Worm (Caenorhabditis elegans) whole organism, young adult: ENCODE data around the gene fbxa-164.

Source experiments
- F22D6.2 ChIP-seq: sonication (generic microtip); optimal IDR thresholded peaks from 2 replicates; lab custom pipeline; 2016; ENCODE audit warnings: mild to moderate bottlenecking, missing genetic modification characterization, missing compliant biosample characterization
- F39B2.1 ChIP-seq: fragments of 200-800 bp; sonication (Bioruptor generic); IDR thresholded peaks from 2 replicates; pipeline ENCODE4 v1.3.6; 2022; ENCODE audit warnings: missing genetic modification reagents, missing genetic modification characterization, missing compliant biosample characterization
- F49E8.2 ChIP-seq: sonication (generic microtip); optimal IDR thresholded peaks from 3 replicates; lab custom pipeline; 2017; ENCODE audit warnings: missing genetic modification characterization, mild to moderate bottlenecking, missing compliant biosample characterization, antibody characterized with exemption, moderate library complexity; ENCODE audit not compliant: insufficient read depth
- F57A8.1 ChIP-seq: fragments of 200-800 bp; sonication (Bioruptor generic); optimal IDR thresholded peaks from 2 replicates; lab custom pipeline; 2018; ENCODE audit warnings: mild to moderate bottlenecking, missing genetic modification characterization, moderate library complexity, missing compliant biosample characterization
- F57C9.4 ChIP-seq: sonication (generic microtip); optimal IDR thresholded peaks from 2 replicates; lab custom pipeline; 2017; ENCODE audit warnings: mild to moderate bottlenecking, missing genetic modification characterization, missing compliant biosample characterization
- Y95B8A.8 ChIP-seq: fragments of 200-800 bp; sonication (Bioruptor generic); IDR thresholded peaks from 2 replicates; pipeline ENCODE4 v1.3.6; 2022; ENCODE audit warnings: missing genetic modification reagents, missing genetic modification characterization, missing compliant biosample characterization
- bed-1 ChIP-seq: fragments of 200-800 bp; sonication (Bioruptor generic); IDR thresholded peaks from 2 replicates; pipeline ENCODE4 v1.3.6; 2022; ENCODE audit warnings: missing genetic modification reagents, missing genetic modification characterization, missing compliant biosample characterization
- cebp-1 ChIP-seq, 2 experiments: fragments of 200-800 bp in 1 of 2; sonication (Bioruptor generic) in 1 of 2; sonication (generic microtip) in 1 of 2; IDR thresholded peaks in 1 of 2; optimal IDR thresholded peaks in 1 of 2; 2 replicates each; pipeline versions ENCODE4 v1.3.6 to Lab custom; 2017 to 2022; ENCODE audit warnings: missing compliant biosample characterization in 2 of 2, missing genetic modification characterization in 2 of 2, mild to moderate bottlenecking in 1 of 2, missing genetic modification reagents in 1 of 2, moderate library complexity in 1 of 2
- ceh-40 ChIP-seq: fragments of 200-800 bp; sonication (Bioruptor generic); IDR thresholded peaks from 2 replicates; pipeline ENCODE4 v1.3.6; 2022; ENCODE audit warnings: missing genetic modification characterization, missing compliant biosample characterization
- ceh-79 ChIP-seq: sonication (generic microtip); optimal IDR thresholded peaks from 2 replicates; lab custom pipeline; 2017; ENCODE audit warnings: mild to moderate bottlenecking, missing genetic modification characterization, missing compliant biosample characterization
- ceh-91 ChIP-seq: fragments of 200-800 bp; sonication (Bioruptor generic); IDR thresholded peaks from 2 replicates; pipeline ENCODE4 v1.3.6; 2022; ENCODE audit warnings: missing genetic modification reagents, missing genetic modification characterization, missing compliant biosample characterization
- efl-1 ChIP-seq: fragments of 150-350 bp; optimal IDR thresholded peaks from 2 replicates; lab custom pipeline; 2014; ENCODE audit warnings: missing biosample characterization, missing genetic modification reagents, missing genetic modification characterization
- egl-44 ChIP-seq: fragments of 200-800 bp; sonication (Bioruptor generic); IDR thresholded peaks from 2 replicates; pipeline ENCODE4 v1.3.6; 2022; ENCODE audit warnings: missing genetic modification reagents, missing genetic modification characterization, missing compliant biosample characterization
- egrh-3 ChIP-seq: fragments of 200-800 bp; sonication (Bioruptor generic); IDR thresholded peaks from 2 replicates; pipeline ENCODE4 v1.3.6; 2022; ENCODE audit warnings: missing genetic modification reagents, missing genetic modification characterization, missing compliant biosample characterization
- fkh-3 ChIP-seq: sonication (generic microtip); optimal IDR thresholded peaks from 2 replicates; lab custom pipeline; 2016; ENCODE audit warnings: mild to moderate bottlenecking, missing genetic modification characterization, missing compliant biosample characterization
- hlh-12 ChIP-seq: sonication (generic microtip); optimal IDR thresholded peaks from 2 replicates; lab custom pipeline; 2016; ENCODE audit warnings: missing genetic modification characterization, missing compliant biosample characterization
- hlh-26 ChIP-seq: fragments of 200-800 bp; sonication (Bioruptor generic); conservative IDR thresholded peaks from 2 replicates; pipeline ENCODE4 v1.3.6; 2022; ENCODE audit warnings: missing genetic modification reagents, missing genetic modification characterization, missing compliant biosample characterization
- lag-1 ChIP-seq: fragments of 200-800 bp; sonication (Bioruptor generic); IDR thresholded peaks from 2 replicates; pipeline ENCODE4 v1.3.6; 2022; ENCODE audit warnings: missing genetic modification reagents, missing genetic modification characterization, missing compliant biosample characterization
- lsy-27 ChIP-seq: sonication (generic microtip); optimal IDR thresholded peaks from 2 replicates; lab custom pipeline; 2017; ENCODE audit warnings: missing genetic modification characterization, mild to moderate bottlenecking, missing compliant biosample characterization, antibody characterized with exemption, missing genotype, borderline replicate concordance; ENCODE audit not compliant: insufficient read depth
- mes-4 ChIP-seq: sonication (generic microtip); optimal IDR thresholded peaks from 2 replicates; lab custom pipeline; 2016; ENCODE audit warnings: missing genotype, missing genetic modification characterization, missing compliant biosample characterization
- nfya-2 ChIP-seq: fragments of 200-800 bp; sonication (Bioruptor generic); IDR thresholded peaks from 2 replicates; pipeline ENCODE4 v1.3.6; 2022; ENCODE audit warnings: missing genetic modification reagents, missing genetic modification characterization, missing compliant biosample characterization
- nfyb-1 ChIP-seq: fragments of 200-800 bp; sonication (Bioruptor generic); IDR thresholded peaks from 2 replicates; pipeline ENCODE4 v1.3.6; 2022; ENCODE audit warnings: missing genetic modification reagents, missing genetic modification characterization, missing compliant biosample characterization
- nhr-80 ChIP-seq: sonication (generic microtip); optimal IDR thresholded peaks from 2 replicates; lab custom pipeline; 2016; ENCODE audit warnings: missing genetic modification characterization, missing compliant biosample characterization
- sea-2 ChIP-seq: fragments of 200-800 bp; sonication (Bioruptor generic); IDR thresholded peaks from 2 replicates; pipeline ENCODE4 v1.3.6; 2022; ENCODE audit warnings: missing genetic modification characterization, missing compliant biosample characterization
- snpc-1.1 ChIP-seq: sonication (generic microtip); optimal IDR thresholded peaks from 2 replicates; lab custom pipeline; 2017; ENCODE audit warnings: missing genetic modification characterization, mild to moderate bottlenecking, missing compliant biosample characterization, antibody characterized with exemption, moderate library complexity, missing genotype, missing genetic modification reagents; ENCODE audit not compliant: insufficient read depth
- snpc-4 ChIP-seq, 5 experiments: fragments of 150-350 bp in 1 of 5; sonication (generic microtip) in 4 of 5; optimal IDR thresholded peaks; 2 replicates each; lab custom pipeline; 2014 to 2018; ENCODE audit warnings: missing genetic modification characterization in 5 of 5, missing biosample characterization in 3 of 5, antibody characterized with exemption in 2 of 5, mild to moderate bottlenecking in 2 of 5, missing compliant biosample characterization in 2 of 5, missing genotype in 2 of 5, moderate library complexity in 2 of 5, missing genetic modification reagents in 1 of 5
- somi-1 ChIP-seq: fragments of 200-800 bp; sonication (Bioruptor generic); optimal IDR thresholded peaks from 2 replicates; lab custom pipeline; 2018; ENCODE audit warnings: mild to moderate bottlenecking, missing genetic modification characterization, missing compliant biosample characterization
- sptf-2 ChIP-seq: fragments of 200-800 bp; sonication (Bioruptor generic); optimal IDR thresholded peaks from 2 replicates; lab custom pipeline; 2018; ENCODE audit warnings: mild to moderate bottlenecking, missing genetic modification characterization, missing compliant biosample characterization
- zfh-2 ChIP-seq: fragments of 200-800 bp; sonication (Bioruptor generic); conservative IDR thresholded peaks from 2 replicates; pipeline ENCODE4 v1.3.6; 2022; ENCODE audit warnings: missing genetic modification reagents, missing genetic modification characterization, missing compliant biosample characterization
- zim-3 ChIP-seq: sonication (generic microtip); optimal IDR thresholded peaks from 2 replicates; lab custom pipeline; 2017; ENCODE audit warnings: mild to moderate bottlenecking, missing genetic modification characterization, moderate library complexity, missing compliant biosample characterization
- ztf-3 ChIP-seq: fragments of 200-800 bp; sonication (Bioruptor generic); optimal IDR thresholded peaks from 2 replicates; lab custom pipeline; 2018; ENCODE audit warnings: mild to moderate bottlenecking, missing genetic modification characterization, missing compliant biosample characterization

The fbxa-164 gene

ce11 chrII:1608915-1609314, 5.0 kb downstream of the fbxa-164 start:
- peak; percentile 47 for TF ChIP-seq nhr-80 (tag; lab: Kevin White, UChicago)
- no peak for TF ChIP-seq sptf-2
- no peak for TF ChIP-seq cebp-1 (GFP tag; IDR thresholded peaks at IDR 0.05; lab: Robert Waterston, UW)
- TF ChIP-seq cebp-1 (tag; optimal IDR thresholded peaks at IDR 0.05; lab: Kevin White, UChicago), result peak; percentile 83

ce11 chrII:1607575-1607974, 6.3 kb downstream of the fbxa-164 start:
- no peak for TF ChIP-seq ceh-79 (tag; lab: Kevin White, UChicago)
- TF ChIP-seq nhr-80 (tag; lab: Kevin White, UChicago), result peak; percentile 40
- TF ChIP-seq, all 124 proteins: peak for 1

ce11 chrII:1606079-1606478, 7.8 kb downstream of the fbxa-164 start, which contains the start of gene bath-33:
Gene bath-33 (minus strand): TSS chrII:1606179.
- TF ChIP-seq F57C9.4 (tag; lab: Kevin White, UChicago), result no peak
- TF ChIP-seq F49E8.2 (tag; lab: Kevin White, UChicago), result no peak
- no peak for TF ChIP-seq mes-4 (tag; lab: Kevin White, UChicago)
- no peak for TF ChIP-seq efl-1 (GFP tag; lab: Kevin White, UChicago)

- no peak for TF ChIP-seq F57C9.4 (tag; lab: Kevin White, UChicago)
- no peak for TF ChIP-seq mes-4 (tag; lab: Kevin White, UChicago)
- TF ChIP-seq F57A8.1, result no peak
- TF ChIP-seq lag-1 (GFP tag; lab: Robert Waterston, UW), result no peak
- TF ChIP-seq egl-44 (GFP tag; lab: Robert Waterston, UW), result no peak
- no peak for TF ChIP-seq ceh-40 (GFP tag; lab: Robert Waterston, UW)
- no peak for TF ChIP-seq zim-3 (tag; lab: Kevin White, UChicago)
These were observed 8.9 kb downstream of the fbxa-164 start for ce11 chrII:1605010-1605409.

ce11 chrII:1603049-1603448, 10.8 kb downstream of the fbxa-164 start:
- no peak for TF ChIP-seq bed-1 (GFP tag; lab: Robert Waterston, UW)
- peak; percentile 69 for TF ChIP-seq zfh-2 (GFP tag; lab: Robert Waterston, UW)
- TF ChIP-seq hlh-26 (GFP tag; lab: Robert Waterston, UW), result no peak
- TF ChIP-seq F39B2.1 (GFP tag; lab: Robert Waterston, UW), result no peak
- TF ChIP-seq egrh-3 (GFP tag; lab: Robert Waterston, UW), result peak; percentile 50; the same call in 1 of the 2 replicates
- TF ChIP-seq snpc-1.1, result no peak

ce11 chrII:1601507-1601906, 12.4 kb downstream of the fbxa-164 start, which contains the start of gene bath-47:
Gene bath-47 (plus strand): TSS chrII:1601811.
- TF ChIP-seq somi-1 (GFP tag; lab: Kevin White, UChicago) (no peak), sea-2 (GFP tag; lab: Robert Waterston, UW) (no peak), F22D6.2 (tag; lab: Kevin White, UChicago) (no peak), snpc-4 (GFP tag; optimal IDR thresholded peaks at IDR 0.05; lab: Kevin White, UChicago) (no peak), snpc-4 (tag; optimal IDR thresholded peaks at IDR 0.05; lab: Kevin White, UChicago) (no peak), nfya-2 (GFP tag; lab: Robert Waterston, UW) (no peak)

- no peak for TF ChIP-seq fkh-3
- no peak for TF ChIP-seq ceh-91
- no peak for TF ChIP-seq snpc-1.1
- no peak for TF ChIP-seq lsy-27
- TF ChIP-seq hlh-12, result no peak
- TF ChIP-seq ztf-3 (GFP tag; lab: Kevin White, UChicago), result no peak
- no peak for TF ChIP-seq nfyb-1 (GFP tag; lab: Robert Waterston, UW)
- TF ChIP-seq Y95B8A.8 (GFP tag; lab: Robert Waterston, UW), result no peak
- no peak for TF ChIP-seq lag-1 (GFP tag; lab: Robert Waterston, UW)
These were observed 13.2 kb downstream of the fbxa-164 start, which contains the start of gene bath-26 for ce11 chrII:1600661-1601060. Gene bath-26 (minus strand): TSS chrII:1600761.
